Worm (Caenorhabditis elegans) whole organism, young adult: ENCODE results near the gene lig-1.

Experiments used
- B0035.1 ChIP-seq: sonication (generic microtip); optimal IDR thresholded peaks from 2 replicates; lab custom pipeline; 2016; ENCODE audit warnings: missing genetic modification characterization, mild to moderate bottlenecking, missing compliant biosample characterization, missing genotype, missing genetic modification reagents
- B0261.1 ChIP-seq: sonication (generic microtip); optimal IDR thresholded peaks from 2 replicates; lab custom pipeline; 2016; ENCODE audit warnings: mild to moderate bottlenecking, missing genetic modification characterization, moderate library complexity, missing compliant biosample characterization
- C06A6.2 ChIP-seq: fragments of 200-800 bp; sonication (Bioruptor generic); conservative IDR thresholded peaks from 2 replicates; pipeline ENCODE4 v1.3.6; 2022; ENCODE audit warnings: missing genetic modification characterization, missing compliant biosample characterization
- F57C9.4 ChIP-seq: sonication (generic microtip); optimal IDR thresholded peaks from 2 replicates; lab custom pipeline; 2017; ENCODE audit warnings: mild to moderate bottlenecking, missing genetic modification characterization, missing compliant biosample characterization
- K11D2.4 ChIP-seq: fragments of 200-800 bp; sonication (Bioruptor generic); IDR thresholded peaks from 2 replicates; pipeline ENCODE4 v1.3.6; 2022; ENCODE audit warnings: missing genetic modification reagents, missing genetic modification characterization, missing compliant biosample characterization
- Y53F4B.3 ChIP-seq: fragments of 200-800 bp; sonication (Bioruptor generic); IDR thresholded peaks from 2 replicates; pipeline ENCODE4 v1.3.6; 2022; ENCODE audit warnings: missing genetic modification reagents, missing genetic modification characterization, missing compliant biosample characterization
- bed-1 ChIP-seq: fragments of 200-800 bp; sonication (Bioruptor generic); IDR thresholded peaks from 2 replicates; pipeline ENCODE4 v1.3.6; 2022; ENCODE audit warnings: missing genetic modification reagents, missing genetic modification characterization, missing compliant biosample characterization
- cebp-1 ChIP-seq, 2 experiments: fragments of 200-800 bp in 1 of 2; sonication (Bioruptor generic) in 1 of 2; sonication (generic microtip) in 1 of 2; IDR thresholded peaks in 1 of 2; optimal IDR thresholded peaks in 1 of 2; 2 replicates each; pipeline versions ENCODE4 v1.3.6 to Lab custom; 2017 to 2022; ENCODE audit warnings: missing compliant biosample characterization in 2 of 2, missing genetic modification characterization in 2 of 2, mild to moderate bottlenecking in 1 of 2, missing genetic modification reagents in 1 of 2, moderate library complexity in 1 of 2
- ceh-79 ChIP-seq: sonication (generic microtip); optimal IDR thresholded peaks from 2 replicates; lab custom pipeline; 2017; ENCODE audit warnings: mild to moderate bottlenecking, missing genetic modification characterization, missing compliant biosample characterization
- egl-44 ChIP-seq: fragments of 200-800 bp; sonication (Bioruptor generic); IDR thresholded peaks from 2 replicates; pipeline ENCODE4 v1.3.6; 2022; ENCODE audit warnings: missing genetic modification reagents, missing genetic modification characterization, missing compliant biosample characterization
- egrh-3 ChIP-seq: fragments of 200-800 bp; sonication (Bioruptor generic); IDR thresholded peaks from 2 replicates; pipeline ENCODE4 v1.3.6; 2022; ENCODE audit warnings: missing genetic modification reagents, missing genetic modification characterization, missing compliant biosample characterization
- ets-4 ChIP-seq: fragments of 200-800 bp; sonication (Bioruptor generic); optimal IDR thresholded peaks from 2 replicates; lab custom pipeline; 2018; ENCODE audit warnings: mild to moderate bottlenecking, missing genetic modification characterization, missing compliant biosample characterization
- gei-17 ChIP-seq: fragments of 200-800 bp; sonication (Bioruptor generic); optimal IDR thresholded peaks from 2 replicates; lab custom pipeline; 2018; ENCODE audit warnings: mild to moderate bottlenecking, missing genetic modification characterization, missing compliant biosample characterization
- hlh-12 ChIP-seq: sonication (generic microtip); optimal IDR thresholded peaks from 2 replicates; lab custom pipeline; 2016; ENCODE audit warnings: missing genetic modification characterization, missing compliant biosample characterization
- hmg-1.2 ChIP-seq: fragments of 200-800 bp; sonication (Bioruptor generic); IDR thresholded peaks from 2 replicates; pipeline ENCODE4 v1.3.6; 2022; ENCODE audit warnings: missing genetic modification reagents, missing genetic modification characterization, missing compliant biosample characterization
- let-607 ChIP-seq, 2 experiments: fragments of 200-800 bp in 1 of 2; sonication (Bioruptor generic) in 1 of 2; sonication (generic microtip) in 1 of 2; optimal IDR thresholded peaks; 2 replicates each; lab custom pipeline; 2016 to 2018; ENCODE audit warnings: mild to moderate bottlenecking in 2 of 2, missing compliant biosample characterization in 2 of 2, missing genetic modification characterization in 2 of 2, moderate library complexity in 2 of 2, missing genotype in 1 of 2
- lin-26 ChIP-seq: fragments of 200-800 bp; sonication (Bioruptor generic); IDR thresholded peaks from 2 replicates; pipeline ENCODE4 v1.3.6; 2022; ENCODE audit warnings: missing genetic modification reagents, missing genetic modification characterization, missing compliant biosample characterization
- lin-40 ChIP-seq: sonication (generic microtip); optimal IDR thresholded peaks from 2 replicates; lab custom pipeline; 2016; ENCODE audit warnings: missing genetic modification characterization, mild to moderate bottlenecking, missing compliant biosample characterization, missing genotype, missing genetic modification reagents
- lsl-1 ChIP-seq: fragments of 200-800 bp; sonication (Bioruptor generic); optimal IDR thresholded peaks from 2 replicates; lab custom pipeline; 2018; ENCODE audit warnings: mild to moderate bottlenecking, missing genetic modification characterization, moderate library complexity, missing compliant biosample characterization
- madf-3 ChIP-seq: fragments of 200-800 bp; sonication (Bioruptor generic); IDR thresholded peaks from 2 replicates; pipeline ENCODE4 v1.3.6; 2022; ENCODE audit warnings: missing genetic modification reagents, missing genetic modification characterization, missing compliant biosample characterization
- madf-6 ChIP-seq: fragments of 200-800 bp; sonication (Bioruptor generic); IDR thresholded peaks from 2 replicates; pipeline ENCODE4 v1.3.6; 2022; ENCODE audit warnings: missing genetic modification reagents, missing genetic modification characterization, missing compliant biosample characterization
- nfya-2 ChIP-seq: fragments of 200-800 bp; sonication (Bioruptor generic); IDR thresholded peaks from 2 replicates; pipeline ENCODE4 v1.3.6; 2022; ENCODE audit warnings: missing genetic modification reagents, missing genetic modification characterization, missing compliant biosample characterization
- rcor-1 ChIP-seq: fragments of 200-800 bp; sonication (Bioruptor generic); IDR thresholded peaks from 2 replicates; pipeline ENCODE4 v1.3.6; 2022; ENCODE audit warnings: missing genetic modification reagents, missing genetic modification characterization, missing compliant biosample characterization
- rpc-1 ChIP-seq, 2 experiments: fragments of 150-350 bp in 1 of 2; sonication (generic microtip) in 1 of 2; optimal IDR thresholded peaks; 2 replicates each; lab custom pipeline; 2014 to 2018; ENCODE audit warnings: missing biosample characterization in 1 of 2, missing genetic modification characterization in 1 of 2, missing genetic modification reagents in 1 of 2, missing genotype in 1 of 2
- snpc-3.4 ChIP-seq: sonication (generic microtip); optimal IDR thresholded peaks from 2 replicates; lab custom pipeline; 2017; ENCODE audit warnings: missing genetic modification characterization, mild to moderate bottlenecking, missing compliant biosample characterization, antibody characterized with exemption, moderate library complexity, missing genotype, missing genetic modification reagents
- zfh-2 ChIP-seq: fragments of 200-800 bp; sonication (Bioruptor generic); conservative IDR thresholded peaks from 2 replicates; pipeline ENCODE4 v1.3.6; 2022; ENCODE audit warnings: missing genetic modification reagents, missing genetic modification characterization, missing compliant biosample characterization
- ztf-26 ChIP-seq: sonication (generic microtip); optimal IDR thresholded peaks from 2 replicates; lab custom pipeline; 2017; ENCODE audit warnings: missing genetic modification characterization, missing compliant biosample characterization

The lig-1 gene

DNA sequence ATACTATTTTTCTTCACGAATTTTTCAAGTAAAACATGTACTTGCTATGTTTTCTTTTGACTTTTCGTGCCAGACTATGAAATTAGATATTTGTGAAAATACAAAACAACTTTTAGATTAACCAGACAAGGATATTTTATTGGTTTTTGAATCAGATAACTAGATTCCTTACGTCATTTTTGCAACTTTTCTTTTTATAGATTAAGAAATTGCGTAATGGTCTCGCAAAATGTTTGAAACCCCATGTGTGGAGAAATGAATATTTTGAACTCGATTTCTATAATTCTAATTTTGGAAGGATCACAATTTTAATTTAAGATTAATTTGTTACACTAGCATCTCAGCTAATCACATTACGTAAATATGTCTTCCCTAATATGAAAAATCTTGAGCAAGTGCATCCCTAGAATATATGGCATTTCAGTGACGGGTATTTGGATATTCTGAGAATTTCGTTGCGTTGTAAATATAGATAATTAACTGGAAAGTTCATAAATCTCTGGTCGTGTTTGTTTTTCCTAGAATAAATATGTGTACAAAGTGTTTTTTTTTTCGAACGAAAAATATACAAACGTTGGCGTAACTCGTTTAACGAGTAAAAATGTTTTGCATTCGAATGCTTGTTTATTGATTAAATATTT, 48.7 kb downstream of the lig-1 start:
- TF ChIP-seq lsl-1 (GFP tag; lab: Kevin White, UChicago) (no peak), hlh-12 (tag; lab: Kevin White, UChicago) (no peak), F57C9.4 (no peak), zfh-2 (GFP tag; lab: Robert Waterston, UW) (no peak), C06A6.2 (GFP tag; lab: Robert Waterston, UW) (no peak), snpc-3.4 (tag; lab: Kevin White, UChicago) (no peak), B0035.1 (tag; lab: Kevin White, UChicago) (no peak), ets-4 (GFP tag; lab: Kevin White, UChicago) (no peak), egl-44 (GFP tag; lab: Robert Waterston, UW) (no peak), gei-17 (GFP tag; lab: Kevin White, UChicago) (no peak), rpc-1 (optimal IDR thresholded peaks at IDR 0.05; lab: Kevin White, UChicago) (no peak), rpc-1 (tag; optimal IDR thresholded peaks at IDR 0.05; lab: Kevin White, UChicago) (no peak), madf-6 (GFP tag; lab: Robert Waterston, UW) (no peak), madf-3 (GFP tag; lab: Robert Waterston, UW) (no peak), bed-1 (no peak), K11D2.4 (no peak), nfya-2 (GFP tag; lab: Robert Waterston, UW) (no peak), Y53F4B.3 (no peak)

ce11 chrV:10865599-10865998, 51.7 kb downstream of the lig-1 start, which contains the start of gene saeg-1:
saeg-1 (minus strand) TSS chrV:10865699.
- TF ChIP-seq lin-40 (tag; lab: Kevin White, UChicago) (no peak), ets-4 (GFP tag; lab: Kevin White, UChicago) (no peak), hmg-1.2 (GFP tag; lab: Robert Waterston, UW) (no peak), egrh-3 (GFP tag; lab: Robert Waterston, UW) (no peak), rpc-1 (optimal IDR thresholded peaks at IDR 0.05; lab: Kevin White, UChicago) (no peak), rpc-1 (tag; optimal IDR thresholded peaks at IDR 0.05; lab: Kevin White, UChicago) (no peak), lin-26 (GFP tag; lab: Robert Waterston, UW) (no peak), B0261.1 (tag; lab: Kevin White, UChicago) (no peak), cebp-1 (GFP tag; IDR thresholded peaks at IDR 0.05; lab: Robert Waterston, UW) (no peak), cebp-1 (tag; optimal IDR thresholded peaks at IDR 0.05; lab: Kevin White, UChicago) (no peak), ztf-26 (no peak), ceh-79 (tag; lab: Kevin White, UChicago) (no peak), hlh-12 (tag; lab: Kevin White, UChicago) (no peak), rcor-1 (GFP tag; lab: Robert Waterston, UW) (no peak), let-607 (tag; optimal IDR thresholded peaks at IDR 0.05; lab: Kevin White, UChicago) (no peak)
